Worm (Caenorhabditis elegans) whole organism, mixed stage, embryonic: ENCODE measurements around the gene nhr-47.

ENCODE experiments used
- bed-3 ChIP-seq: fragments of 200-800 bp; sonication (Bioruptor generic); optimal IDR thresholded peaks from 3 replicates; lab custom pipeline; 2018; ENCODE audit warnings: mild to moderate bottlenecking, missing genetic modification characterization, moderate library complexity, missing compliant biosample characterization
- blmp-1 ChIP-seq: fragments of 150-350 bp; optimal IDR thresholded peaks from 2 replicates; lab custom pipeline; 2014; ENCODE audit warnings: missing biosample characterization, missing genetic modification characterization
- ceh-83 ChIP-seq: fragments of 200-800 bp; sonication (Bioruptor generic); optimal IDR thresholded peaks from 2 replicates; lab custom pipeline; 2018; ENCODE audit warnings: mild to moderate bottlenecking, missing genetic modification characterization, missing compliant biosample characterization
- nhr-12 ChIP-seq: fragments of 150-350 bp; optimal IDR thresholded peaks from 2 replicates; lab custom pipeline; 2014; ENCODE audit warnings: missing biosample characterization, missing genetic modification characterization
- nhr-237 ChIP-seq: fragments of 150-350 bp; optimal IDR thresholded peaks from 2 replicates; lab custom pipeline; 2014; ENCODE audit warnings: missing biosample characterization, missing genetic modification characterization

- TF ChIP-seq nhr-237 (no peak), bed-3 (no peak), nhr-12 (tag; lab: Kevin White, UChicago) (no peak), blmp-1 (tag; lab: Kevin White, UChicago) (no peak), ceh-83 (no peak)
These were observed 18.2 kb downstream of the nhr-47 start for ce11 chrV:5523260-5523659.
